Fruit fly (Drosophila melanogaster) ovary, adult (tissue): Measurements from ENCODE around the gene djl.

Experiments
- CG17801 ChIP-seq: fragments of 200-800 bp; optimal IDR thresholded peaks from 2 replicates; lab custom pipeline; 2019; ENCODE audit warnings: missing biosample characterization, mild to moderate bottlenecking, missing genetic modification characterization, moderate library complexity; ENCODE audit not compliant: partially characterized antibody

djl gene

DNA sequence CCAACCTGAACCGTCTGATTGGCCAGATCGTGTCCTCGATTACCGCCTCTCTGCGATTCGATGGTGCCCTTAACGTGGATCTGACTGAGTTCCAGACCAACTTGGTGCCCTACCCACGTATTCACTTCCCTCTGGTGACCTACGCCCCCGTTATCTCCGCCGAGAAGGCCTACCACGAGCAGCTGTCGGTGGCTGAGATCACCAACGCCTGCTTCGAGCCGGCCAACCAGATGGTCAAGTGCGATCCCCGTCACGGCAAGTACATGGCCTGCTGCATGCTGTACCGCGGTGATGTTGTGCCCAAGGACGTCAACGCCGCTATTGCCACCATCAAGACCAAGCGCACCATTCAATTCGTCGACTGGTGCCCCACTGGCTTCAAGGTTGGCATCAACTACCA lies 27.3 kb downstream of the djl start:
- no peak for TF ChIP-seq CG17801 (GFP tag; lab: Kevin White, UChicago)

DNA sequence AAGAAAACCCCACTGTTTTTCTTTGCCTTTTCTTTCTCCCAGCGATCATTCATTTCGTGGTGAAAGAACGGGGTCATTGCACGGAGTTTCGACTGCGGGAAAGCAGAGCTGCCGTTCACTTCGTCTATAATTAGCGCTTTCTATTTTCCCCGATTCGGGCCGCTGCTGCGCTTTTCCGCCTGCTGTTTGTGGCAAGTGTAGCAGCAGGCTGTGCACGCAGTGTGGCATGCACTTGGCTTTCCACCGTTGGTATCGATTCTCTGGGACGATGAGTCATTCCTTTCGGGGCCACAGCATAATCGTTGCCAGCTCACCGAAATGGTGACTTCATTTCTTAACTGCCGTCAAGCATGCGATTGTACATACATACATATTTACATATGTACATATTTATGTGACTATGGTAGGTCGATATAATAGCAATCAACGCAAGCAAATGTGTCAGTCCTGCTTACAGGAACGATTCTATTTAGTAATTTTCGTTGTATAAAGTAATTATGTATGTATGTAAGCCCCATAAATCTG lies 28.3 kb downstream of the djl start:
- TF ChIP-seq CG17801 (GFP tag; lab: Kevin White, UChicago): no peak

DNA sequence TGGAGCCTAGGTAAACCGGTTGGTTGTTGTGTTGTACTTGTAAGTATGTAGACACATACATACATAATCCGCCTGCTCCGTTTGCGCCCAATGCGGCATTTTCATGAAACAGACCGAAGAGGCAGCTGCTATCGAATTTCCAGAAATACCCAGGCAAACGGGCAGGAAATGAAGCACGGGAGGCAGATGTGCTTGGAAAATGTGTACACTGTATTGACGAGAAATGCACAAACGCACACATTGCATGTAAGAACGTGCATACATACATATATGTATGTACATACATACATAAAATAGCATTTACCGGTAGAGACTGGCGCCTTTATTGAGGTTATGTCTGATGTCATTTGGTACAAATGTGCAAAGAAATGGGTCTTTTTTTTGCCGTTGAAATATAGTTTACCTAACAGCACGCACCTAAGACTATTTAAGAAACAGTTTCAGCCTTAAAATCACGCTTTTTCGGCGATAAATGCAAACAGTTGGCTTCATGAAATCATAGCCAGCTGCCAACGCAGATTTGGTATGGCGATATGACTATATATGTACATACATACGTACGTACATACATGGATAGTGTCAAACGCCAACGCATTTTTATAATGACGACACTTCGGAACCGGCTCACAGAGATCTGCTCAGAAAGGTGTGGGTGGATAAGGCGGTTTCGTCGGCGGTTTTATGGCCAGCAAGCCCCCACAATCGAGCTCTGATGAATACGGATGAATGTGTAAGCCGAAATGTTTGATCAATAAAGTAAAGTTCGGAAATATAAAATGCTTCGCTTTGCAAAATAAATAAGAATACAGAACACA lies 29.2 kb downstream of the djl start:
- no peak for TF ChIP-seq CG17801 (GFP tag; lab: Kevin White, UChicago)

DNA sequence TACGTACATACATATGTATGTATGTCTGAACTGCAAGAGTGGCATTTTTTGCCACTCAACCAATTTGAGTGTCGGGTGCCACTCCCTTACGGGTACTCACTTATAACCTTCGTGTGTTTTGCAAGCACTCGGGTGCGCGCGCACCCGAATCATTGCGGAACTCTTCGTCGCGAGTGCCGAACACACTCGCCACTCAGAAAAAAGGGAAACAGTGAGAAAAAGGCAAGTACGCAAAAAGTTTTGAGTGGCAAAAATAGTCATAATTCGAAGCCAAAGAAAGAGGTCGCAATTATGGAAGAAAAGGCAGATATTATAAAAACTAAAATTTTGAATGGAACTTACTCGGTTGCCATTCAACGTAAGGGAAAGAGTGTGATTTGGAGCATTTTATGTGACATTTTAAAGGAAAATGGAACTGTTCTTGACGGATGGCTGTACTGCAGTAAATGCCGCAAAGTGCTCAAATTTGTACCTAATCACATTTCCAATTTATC lies 29.8 kb downstream of the djl start:
- TF ChIP-seq CG17801 (GFP tag; lab: Kevin White, UChicago): no peak

DNA sequence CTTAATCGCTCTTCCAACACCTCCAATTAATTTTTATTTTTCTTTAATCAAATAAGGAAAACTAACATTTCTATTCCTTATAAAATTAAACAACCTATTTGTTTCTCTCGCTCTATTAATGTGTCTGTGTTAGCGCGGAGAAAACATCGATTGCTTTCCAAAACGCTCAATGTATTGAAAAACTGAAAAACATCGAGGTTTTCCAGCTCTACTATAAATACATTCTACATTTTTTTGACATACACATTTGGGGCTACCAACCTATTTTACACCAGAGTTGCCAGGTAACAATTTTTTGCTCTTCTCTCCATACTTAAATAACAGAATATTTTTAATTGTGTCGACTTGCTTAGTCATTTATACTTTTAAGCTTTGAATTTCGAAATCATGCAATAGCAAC lies 31.3 kb downstream of the djl start:
- TF ChIP-seq CG17801 (GFP tag; lab: Kevin White, UChicago): no peak

DNA sequence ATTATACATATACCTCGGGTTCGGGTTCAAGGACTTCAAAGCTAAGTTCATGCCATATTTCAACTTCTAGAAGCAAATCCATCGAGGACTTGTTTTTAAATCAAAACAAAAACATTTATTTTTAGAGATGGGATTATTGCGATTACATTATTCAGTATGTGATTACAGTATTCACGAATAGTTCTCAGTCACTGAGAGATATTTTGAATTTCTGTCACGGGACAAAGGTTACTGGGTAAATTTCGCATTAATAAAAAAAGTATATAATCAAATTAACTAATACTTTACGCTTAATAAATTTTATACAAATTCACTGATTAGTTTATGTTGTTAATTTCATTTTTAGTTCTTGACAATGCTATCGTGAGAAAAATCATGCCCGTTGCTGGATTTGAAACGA lies 33.0 kb downstream of the djl start:
- TF ChIP-seq CG17801 (GFP tag; lab: Kevin White, UChicago): peak; percentile 42

DNA sequence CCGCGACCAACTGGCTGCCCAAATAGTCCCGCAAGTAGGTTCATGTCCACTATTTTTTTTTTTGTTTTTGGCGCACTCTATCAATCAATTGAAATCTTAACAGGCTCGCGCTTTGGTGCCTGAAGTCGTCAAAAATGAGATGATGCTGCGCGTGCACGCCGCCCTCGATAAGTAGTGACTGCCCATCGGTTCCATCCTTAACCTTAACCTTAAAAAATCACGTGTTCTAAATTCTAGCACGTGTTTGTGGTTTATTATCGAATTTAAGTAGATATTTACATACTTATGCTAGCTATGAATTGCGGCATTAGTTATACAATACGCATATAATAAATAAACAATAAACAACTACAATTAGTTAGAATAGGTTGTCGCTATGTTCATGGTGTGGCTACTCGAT lies 33.8 kb downstream of the djl start:
- TF ChIP-seq CG17801 (GFP tag; lab: Kevin White, UChicago): no peak

DNA sequence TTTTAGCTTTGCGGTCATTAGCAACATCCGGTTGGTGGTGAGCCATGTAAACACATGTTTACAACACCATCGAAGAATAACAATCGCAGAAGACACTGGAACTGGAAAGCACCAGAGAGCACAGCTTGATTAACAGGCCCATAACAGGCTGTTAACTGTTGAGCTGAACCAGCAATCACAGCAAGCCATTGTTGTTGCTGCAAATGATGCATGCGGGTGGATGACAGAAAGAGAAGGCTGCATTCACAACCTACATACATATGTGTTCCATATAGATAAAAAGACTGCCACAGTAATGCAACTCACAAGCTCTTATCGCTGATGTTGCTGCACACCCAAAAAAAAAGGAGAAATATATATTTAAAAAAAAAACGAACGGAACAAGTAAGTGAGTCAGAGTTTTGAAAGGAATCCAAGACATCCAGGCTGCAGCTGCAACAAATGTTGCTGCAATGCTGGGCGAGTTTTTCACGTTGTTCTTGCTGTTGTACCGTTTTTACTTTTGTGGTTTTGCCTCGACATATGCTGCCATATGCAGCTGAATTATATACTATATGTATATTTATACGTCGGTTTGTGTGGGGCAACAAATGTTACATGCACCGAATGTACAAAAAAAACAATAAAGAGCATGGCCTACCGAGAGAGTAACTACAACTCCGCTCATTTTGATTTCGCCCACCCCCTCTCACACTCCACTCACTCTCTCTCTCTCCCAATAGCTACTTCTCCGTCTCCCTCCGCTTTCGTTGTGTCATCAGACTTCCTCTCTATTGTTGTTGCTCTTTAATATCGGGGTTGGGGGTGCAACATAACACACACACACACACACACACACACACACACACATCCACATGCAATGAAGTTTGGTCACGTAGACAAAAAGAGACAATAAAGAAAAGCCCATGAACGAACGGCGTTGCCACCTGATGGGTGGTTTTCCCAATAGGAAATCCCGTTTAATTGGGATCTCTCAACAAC lies 42.6 kb downstream of the djl start:
- TF ChIP-seq CG17801 (GFP tag; lab: Kevin White, UChicago): no peak

DNA sequence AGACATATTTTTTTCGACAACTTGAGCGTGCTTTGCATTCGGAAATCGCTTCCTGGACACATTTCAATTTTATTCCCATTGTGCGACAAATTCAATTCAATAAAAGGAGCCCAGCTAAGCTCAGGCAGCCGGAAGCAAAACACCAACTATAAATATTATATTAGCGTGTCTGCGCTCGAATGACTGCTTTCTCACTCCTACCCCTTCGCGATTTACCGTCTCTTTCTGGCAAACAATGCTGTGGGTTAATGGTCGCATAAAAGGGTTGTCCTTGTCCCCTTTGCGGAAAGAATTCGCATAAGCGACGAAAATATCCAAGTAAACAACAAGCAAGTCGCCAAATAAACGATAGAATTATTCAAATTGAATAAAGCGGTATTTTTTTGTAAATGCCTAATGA lies 43.7 kb downstream of the djl start:
- no peak for TF ChIP-seq CG17801 (GFP tag; lab: Kevin White, UChicago)

DNA sequence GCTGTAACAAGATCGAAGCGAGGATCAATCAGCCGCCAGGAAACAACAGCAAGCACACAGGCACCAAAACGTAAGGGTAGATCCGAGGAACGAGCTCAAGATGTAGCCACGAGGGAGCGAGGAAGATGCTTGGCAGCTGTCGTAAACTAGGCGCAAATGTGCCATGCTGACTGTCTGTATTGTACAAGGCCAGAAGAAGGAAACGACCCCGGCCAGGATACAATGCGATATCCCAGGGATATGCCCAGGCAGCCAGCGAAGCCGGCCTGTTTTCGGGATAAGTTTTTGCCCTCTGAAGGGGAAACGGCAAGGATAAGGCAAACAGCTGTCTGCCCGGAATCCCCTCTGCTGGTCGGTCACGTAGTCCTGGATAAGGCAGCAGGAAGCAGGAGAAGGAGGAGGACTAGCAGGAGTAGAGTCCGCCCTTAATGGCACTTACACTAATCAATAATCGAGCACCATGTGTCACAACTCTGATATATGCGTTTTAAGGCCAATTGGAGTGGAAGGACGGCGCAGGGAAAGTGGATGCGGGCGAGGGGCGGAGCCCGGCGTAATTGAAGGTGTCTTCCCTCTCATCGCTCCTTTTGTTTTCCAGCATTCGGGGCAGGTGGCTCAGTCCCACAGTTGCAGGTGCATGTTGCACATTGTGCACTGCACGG lies 45.1 kb downstream of the djl start:
- TF ChIP-seq CG17801 (GFP tag; lab: Kevin White, UChicago): no peak

DNA sequence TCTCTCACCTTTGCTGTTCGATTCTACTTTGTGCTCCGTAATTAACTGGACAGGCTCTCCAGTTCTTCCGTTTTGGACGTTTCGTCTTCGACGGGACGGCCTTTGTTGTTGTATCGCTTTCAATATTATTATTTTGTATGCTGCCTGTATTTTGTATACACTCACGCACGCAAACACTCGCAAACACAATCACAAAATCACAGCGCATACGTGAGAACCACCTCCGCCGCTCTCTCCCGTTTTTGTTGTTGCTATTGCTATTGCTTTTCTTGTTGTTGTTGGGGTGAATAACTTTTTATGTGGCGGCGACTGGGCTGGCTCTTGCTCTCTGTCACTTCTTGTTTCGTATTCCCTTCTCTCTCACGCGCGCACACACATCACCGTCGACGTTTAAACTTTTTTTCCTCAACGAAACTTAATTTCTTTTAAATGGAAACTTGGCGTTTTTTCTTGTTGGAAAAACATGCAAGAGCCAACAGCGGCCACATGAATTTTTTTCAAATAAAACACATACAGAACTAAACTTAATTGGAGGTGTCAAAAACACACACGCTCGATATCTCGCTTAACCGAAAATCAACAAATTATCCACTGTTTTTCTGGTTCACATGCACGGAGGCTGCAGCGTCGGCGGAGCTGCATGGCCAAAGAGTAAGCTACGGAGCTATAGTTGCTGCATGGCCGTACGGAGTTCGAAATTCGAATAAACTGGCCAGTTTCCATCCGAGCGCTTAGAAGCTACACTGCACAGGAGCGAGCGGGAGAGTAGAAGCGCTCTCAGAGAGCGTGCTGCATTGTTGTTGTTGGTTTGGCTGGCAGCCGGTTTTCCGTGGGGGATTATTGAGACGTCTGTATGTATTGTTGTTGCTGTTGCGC lies 47.4 kb downstream of the djl start:
- TF ChIP-seq CG17801 (GFP tag; lab: Kevin White, UChicago): no peak

DNA sequence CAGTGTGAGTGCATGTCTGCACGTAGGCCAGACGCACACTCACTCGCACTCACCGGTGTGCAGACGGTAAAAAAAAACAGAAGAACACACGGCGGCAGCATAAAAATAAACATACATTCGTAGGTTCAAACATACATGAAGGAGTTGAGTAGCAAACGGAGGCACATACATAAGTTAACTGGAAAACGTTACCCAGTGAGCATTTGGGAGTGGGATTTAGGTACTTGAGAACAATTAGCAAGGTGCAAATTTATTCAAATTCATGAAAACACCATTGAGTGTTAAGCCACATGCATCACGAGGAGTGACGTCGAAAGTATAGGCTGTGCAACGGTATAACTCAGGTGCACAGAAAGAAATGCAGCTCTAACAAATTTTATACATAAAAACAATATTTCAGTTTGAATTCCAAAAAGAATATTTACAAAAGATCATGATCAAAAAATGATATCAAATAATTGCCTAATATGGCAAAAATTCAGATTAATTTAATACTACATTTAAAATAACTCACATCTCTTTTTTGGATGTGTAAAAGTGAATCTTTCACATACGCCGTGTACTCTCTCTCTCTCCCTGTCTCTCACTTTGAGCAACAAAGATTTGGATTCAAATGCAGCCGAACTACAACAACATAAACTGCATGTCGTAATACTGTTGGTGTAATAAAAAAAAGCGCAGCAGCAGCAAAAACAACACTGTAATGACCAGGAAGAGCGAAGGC lies 48.2 kb downstream of the djl start:
- TF ChIP-seq CG17801 (GFP tag; lab: Kevin White, UChicago): peak; percentile 96

DNA sequence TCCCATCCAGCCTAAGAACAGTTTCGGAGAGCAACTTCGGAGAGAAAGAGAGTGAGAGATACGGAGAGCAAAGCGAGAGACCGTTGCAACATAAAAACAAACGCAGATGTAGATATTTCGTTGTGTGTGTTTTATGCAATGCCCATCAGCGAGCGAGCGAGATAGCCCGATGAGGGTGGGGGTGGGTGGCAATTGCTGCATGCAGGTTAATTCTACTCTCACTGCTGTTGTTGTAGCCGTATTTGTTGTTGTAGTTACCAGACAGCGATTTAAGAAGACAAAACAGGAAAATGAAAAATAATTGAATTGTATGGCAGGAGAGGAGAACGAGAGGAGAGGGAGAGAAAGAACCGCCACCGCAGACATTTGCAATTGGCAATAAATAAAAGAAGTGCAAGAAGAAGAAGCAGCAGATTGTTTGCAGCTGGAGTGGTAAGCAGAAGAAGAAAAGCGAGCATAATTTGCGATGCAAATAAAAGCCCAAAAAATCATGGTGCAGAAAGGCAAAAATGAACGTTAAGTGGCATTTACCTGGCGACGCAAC lies 49.3 kb downstream of the djl start:
- no peak for TF ChIP-seq CG17801 (GFP tag; lab: Kevin White, UChicago)
